Fruit fly (Drosophila melanogaster) Kc167 (cell line): Measurements from ENCODE around the gene CG16762.

Experiments used
- Sin3A ChIP-seq: fragments of >200 bp; optimal IDR thresholded peaks from 2 replicates; lab custom pipeline; 2018; ENCODE audit warnings: missing external identifiers
- h ChIP-seq: fragments of >200 bp; optimal IDR thresholded peaks from 3 replicates; lab custom pipeline; 2018; ENCODE audit warnings: missing external identifiers
- insv ChIP-seq: fragments of >200 bp; optimal IDR thresholded peaks from 3 replicates; lab custom pipeline; 2018; ENCODE audit warnings: missing external identifiers
- psq ChIP-seq: fragments of >200 bp; optimal IDR thresholded peaks from 2 replicates; lab custom pipeline; 2017; ENCODE audit warnings: missing external identifiers

DNA sequence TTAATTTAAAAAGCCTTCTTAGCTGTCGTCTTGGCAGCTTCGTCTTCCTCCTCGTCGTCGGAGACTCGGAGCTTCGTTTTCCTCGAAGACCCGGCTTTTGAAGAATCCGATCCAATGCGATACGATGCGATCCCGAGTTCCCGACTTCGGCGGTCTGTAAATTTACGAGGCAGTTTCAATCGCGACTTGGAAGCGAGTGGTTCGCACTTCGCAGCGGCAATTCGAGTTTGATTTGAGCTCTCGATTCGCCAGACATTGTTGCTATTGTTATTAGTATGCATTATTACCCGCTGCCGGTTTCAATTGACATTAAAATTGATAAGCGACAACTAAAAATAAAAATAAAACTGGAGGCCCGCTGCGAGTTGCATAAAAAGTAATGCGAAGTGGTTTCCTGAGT, 13.2 kb upstream of the CG16762 start, which contains the start of gene CG1146:
- TF ChIP-seq psq (no peak), h (lab: Kevin White, UChicago) (no peak), insv (lab: Kevin White, UChicago) (no peak), Sin3A (lab: Kevin White, UChicago) (no peak)
